Worm (Caenorhabditis elegans) whole organism, L3 larva: Measurements from ENCODE around the gene Y105C5A.12.

Source experiments
- R02D3.7 ChIP-seq: fragments of 150-350 bp; optimal IDR thresholded peaks from 2 replicates; lab custom pipeline; 2014; ENCODE audit warnings: missing biosample characterization, missing genetic modification characterization
- aly-2 ChIP-seq: fragments of 150-350 bp; optimal IDR thresholded peaks from 2 replicates; lab custom pipeline; 2014; ENCODE audit warnings: missing biosample characterization, missing genetic modification characterization
- ama-1 ChIP-seq: fragments of 150-350 bp; optimal IDR thresholded peaks from 2 replicates; lab custom pipeline; 2018
- ceh-28 ChIP-seq: fragments of 150-350 bp; optimal IDR thresholded peaks from 2 replicates; lab custom pipeline; 2014; ENCODE audit warnings: missing biosample characterization, missing genetic modification reagents, missing genetic modification characterization
- ceh-82 ChIP-seq: fragments of 150-350 bp; optimal IDR thresholded peaks from 2 replicates; lab custom pipeline; 2014; ENCODE audit warnings: missing biosample characterization, missing genetic modification characterization
- egl-27 ChIP-seq: sonication (generic microtip); optimal IDR thresholded peaks from 4 replicates; lab custom pipeline; 2017; ENCODE audit warnings: missing biosample characterization, missing genetic modification reagents, missing genetic modification characterization
- egl-5 ChIP-seq: fragments of 150-350 bp; optimal IDR thresholded peaks from 2 replicates; lab custom pipeline; 2017; ENCODE audit warnings: missing biosample characterization, missing genetic modification reagents, missing genetic modification characterization, inconsistent platforms
- elt-1 ChIP-seq: fragments of 150-350 bp; optimal IDR thresholded peaks from 2 replicates; lab custom pipeline; 2014; ENCODE audit warnings: missing biosample characterization, missing genetic modification characterization
- elt-2 ChIP-seq: sonication (generic microtip); optimal IDR thresholded peaks from 2 replicates; lab custom pipeline; 2016; ENCODE audit warnings: missing genetic modification reagents, mild to moderate bottlenecking, missing genetic modification characterization, missing compliant biosample characterization
- elt-3 ChIP-seq, 3 experiments: fragments of 150-350 bp in 1 of 3; sonication (generic microtip) in 2 of 3; optimal IDR thresholded peaks; 2 replicates in 2 of 3; 4 replicates in 1 of 3; lab custom pipeline; 2014 to 2017; ENCODE audit warnings: missing biosample characterization in 3 of 3, missing genetic modification characterization in 3 of 3
- eor-1 ChIP-seq, 2 experiments: fragments of 150-350 bp; optimal IDR thresholded peaks; 2 replicates each; lab custom pipeline; 2014 to 2018; ENCODE audit warnings: missing biosample characterization in 2 of 2, missing genetic modification characterization in 2 of 2
- fkh-10 ChIP-seq: sonication (generic microtip); optimal IDR thresholded peaks from 2 replicates; lab custom pipeline; 2017; ENCODE audit warnings: missing biosample characterization, missing genetic modification reagents, missing genetic modification characterization
- fos-1 ChIP-seq: fragments of 150-350 bp; optimal IDR thresholded peaks from 2 replicates; lab custom pipeline; 2014; ENCODE audit warnings: missing biosample characterization, missing genetic modification characterization
- hmg-11 ChIP-seq: sonication (generic microtip); optimal IDR thresholded peaks from 2 replicates; lab custom pipeline; 2016; ENCODE audit warnings: missing genetic modification characterization, missing compliant biosample characterization
- jun-1 ChIP-seq: fragments of 150-350 bp; optimal IDR thresholded peaks from 2 replicates; lab custom pipeline; 2014; ENCODE audit warnings: missing biosample characterization, missing genetic modification reagents, missing genetic modification characterization
- lin-15B ChIP-seq: fragments of 150-350 bp; optimal IDR thresholded peaks from 2 replicates; lab custom pipeline; 2014; ENCODE audit warnings: missing biosample characterization, missing genetic modification characterization
- lin-39 ChIP-seq: fragments of 150-350 bp; optimal IDR thresholded peaks from 2 replicates; lab custom pipeline; 2018; ENCODE audit warnings: missing biosample characterization, missing genetic modification reagents, missing genetic modification characterization
- lsy-12 ChIP-seq: sonication (generic microtip); optimal IDR thresholded peaks from 2 replicates; lab custom pipeline; 2016; ENCODE audit warnings: mild to moderate bottlenecking, missing genetic modification characterization, missing compliant biosample characterization
- mdl-1 ChIP-seq: fragments of 150-350 bp; optimal IDR thresholded peaks from 2 replicates; lab custom pipeline; 2014; ENCODE audit warnings: missing biosample characterization, missing genetic modification characterization
- mml-1 ChIP-seq: fragments of 150-350 bp; sonication (generic microtip); optimal IDR thresholded peaks from 3 replicates; lab custom pipeline; 2014; ENCODE audit warnings: missing biosample characterization, missing genetic modification characterization
- nfya-1 ChIP-seq: sonication (generic microtip); optimal IDR thresholded peaks from 2 replicates; lab custom pipeline; 2017; ENCODE audit warnings: missing genetic modification characterization, mild to moderate bottlenecking, missing compliant biosample characterization, antibody characterized with exemption, moderate library complexity; ENCODE audit not compliant: insufficient read depth
- nhr-11 ChIP-seq: fragments of 150-350 bp; optimal IDR thresholded peaks from 2 replicates; lab custom pipeline; 2014; ENCODE audit warnings: missing biosample characterization, missing genetic modification characterization
- nhr-23 ChIP-seq: fragments of 150-350 bp; optimal IDR thresholded peaks from 2 replicates; lab custom pipeline; 2014; ENCODE audit warnings: missing biosample characterization, missing genetic modification reagents, missing genetic modification characterization
- nhr-237 ChIP-seq: fragments of 150-350 bp; optimal IDR thresholded peaks from 2 replicates; lab custom pipeline; 2014; ENCODE audit warnings: missing biosample characterization, missing genetic modification characterization
- nhr-25 ChIP-seq: sonication (generic microtip); optimal IDR thresholded peaks from 2 replicates; lab custom pipeline; 2017; ENCODE audit warnings: missing biosample characterization, missing genetic modification characterization
- nhr-28 ChIP-seq: fragments of 150-350 bp; optimal IDR thresholded peaks from 2 replicates; lab custom pipeline; 2014; ENCODE audit warnings: missing biosample characterization, missing genetic modification characterization
- nhr-43 ChIP-seq: sonication (generic microtip); optimal IDR thresholded peaks from 2 replicates; lab custom pipeline; 2016; ENCODE audit warnings: mild to moderate bottlenecking, missing genetic modification characterization, missing compliant biosample characterization; ENCODE audit not compliant: poor library complexity, severe bottlenecking
- nhr-77 ChIP-seq: fragments of 150-350 bp; optimal IDR thresholded peaks from 2 replicates; lab custom pipeline; 2014; ENCODE audit warnings: missing biosample characterization, missing genetic modification characterization
- pha-4 ChIP-seq: fragments of 150-350 bp; optimal IDR thresholded peaks from 2 replicates; lab custom pipeline; 2014; ENCODE audit warnings: missing biosample characterization, missing genetic modification reagents, missing genetic modification characterization
- pqm-1 ChIP-seq: fragments of 150-350 bp; optimal IDR thresholded peaks from 2 replicates; lab custom pipeline; 2017; ENCODE audit warnings: missing biosample characterization, missing genetic modification characterization, inconsistent platforms
- sea-2 ChIP-seq: fragments of 150-350 bp; sonication (generic microtip); optimal IDR thresholded peaks from 4 replicates; lab custom pipeline; 2014; ENCODE audit warnings: missing biosample characterization, missing genetic modification reagents, missing genetic modification characterization
- skn-1 ChIP-seq: fragments of 150-350 bp; optimal IDR thresholded peaks from 2 replicates; lab custom pipeline; 2014; ENCODE audit warnings: missing biosample characterization, missing genetic modification characterization
- snpc-4 ChIP-seq: fragments of 150-350 bp; optimal IDR thresholded peaks from 2 replicates; lab custom pipeline; 2014; ENCODE audit warnings: missing biosample characterization, missing genetic modification characterization
- tbx-2 ChIP-seq: sonication (generic microtip); optimal IDR thresholded peaks from 2 replicates; lab custom pipeline; 2016; ENCODE audit warnings: mild to moderate bottlenecking, missing genetic modification characterization, missing compliant biosample characterization
- zag-1 ChIP-seq: fragments of 150-350 bp; optimal IDR thresholded peaks from 2 replicates; lab custom pipeline; 2014; ENCODE audit warnings: missing biosample characterization, missing genetic modification characterization
- ztf-11 ChIP-seq: fragments of 150-350 bp; optimal IDR thresholded peaks from 2 replicates; lab custom pipeline; 2014; ENCODE audit warnings: missing biosample characterization, missing genetic modification characterization

The Y105C5A.12 gene

DNA sequence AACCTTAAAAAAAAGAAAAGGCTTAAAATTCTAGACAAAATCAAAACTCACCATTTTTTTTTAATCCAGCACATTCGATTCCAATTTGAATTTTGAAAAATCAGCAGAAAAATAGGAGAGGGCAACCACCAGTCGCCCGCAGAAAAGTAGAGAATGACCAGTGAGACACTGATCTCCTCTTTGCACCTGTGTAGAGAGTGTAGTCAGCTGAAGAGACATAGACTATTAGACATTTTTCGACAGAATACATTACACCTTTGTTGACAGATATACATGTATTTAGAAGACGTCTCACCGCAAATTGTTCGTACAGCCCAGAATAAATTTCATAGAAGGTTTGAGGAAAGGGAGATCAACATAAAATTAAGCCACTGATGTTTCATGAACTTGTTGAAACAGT is 6.6 kb upstream of the Y105C5A.12 start:
- TF ChIP-seq ceh-28 (tag; lab: Kevin White, UChicago), result no peak
- no peak for TF ChIP-seq fos-1 (tag; lab: Kevin White, UChicago)
- TF ChIP-seq eor-1 (tag; optimal IDR thresholded peaks at IDR 0.05; lab: Kevin White, UChicago), result no peak
- no peak for TF ChIP-seq skn-1 (tag; lab: Kevin White, UChicago)
- no peak for TF ChIP-seq aly-2 (tag; lab: Kevin White, UChicago)
- no peak for TF ChIP-seq nhr-237
- no peak for TF ChIP-seq sea-2
- no peak for TF ChIP-seq zag-1 (tag; lab: Kevin White, UChicago)
- TF ChIP-seq mml-1 (tag; lab: Kevin White, UChicago), result no peak
- no peak for TF ChIP-seq nhr-28 (tag; lab: Kevin White, UChicago)
- TF ChIP-seq egl-27 (tag; lab: Kevin White, UChicago), result no peak
- no peak for TF ChIP-seq mdl-1 (tag; lab: Kevin White, UChicago)
- TF ChIP-seq ztf-11 (tag; lab: Kevin White, UChicago), result no peak
- no peak for TF ChIP-seq ceh-82

- TF ChIP-seq lin-15B (tag; lab: Kevin White, UChicago) (peak; percentile 56), pha-4 (tag; lab: Kevin White, UChicago) (peak; percentile 85), ceh-28 (tag; lab: Kevin White, UChicago) (peak; percentile 89), aly-2 (tag; lab: Kevin White, UChicago) (peak; percentile 70), ceh-82 (peak; percentile 64), egl-5 (tag; lab: Kevin White, UChicago) (peak; percentile 27), R02D3.7 (tag; lab: Kevin White, UChicago) (peak; percentile 69), snpc-4 (tag; lab: Kevin White, UChicago) (peak; percentile 77), nhr-11 (tag; lab: Kevin White, UChicago) (peak; percentile 64), mdl-1 (tag; lab: Kevin White, UChicago) (peak; percentile 63), nhr-77 (tag; lab: Kevin White, UChicago) (peak; percentile 74), nhr-25 (peak; percentile 80), zag-1 (tag; lab: Kevin White, UChicago) (peak; percentile 61), lsy-12 (tag; lab: Kevin White, UChicago) (peak; percentile 56), nhr-23 (tag; lab: Kevin White, UChicago) (peak; percentile 84), hmg-11 (tag; lab: Kevin White, UChicago) (peak; percentile 92), pqm-1 (tag; lab: Kevin White, UChicago) (peak; percentile 55), tbx-2 (tag; lab: Kevin White, UChicago) (peak; percentile 77), jun-1 (tag; lab: Kevin White, UChicago) (peak; percentile 89), elt-2 (peak; percentile 74), fkh-10 (GFP tag; lab: Kevin White, UChicago) (peak; percentile 73), lin-39 (peak; percentile 69), nfya-1 (tag; lab: Kevin White, UChicago) (peak; percentile 91), elt-1 (tag; lab: Kevin White, UChicago) (peak; percentile 38), elt-3 (tag; optimal IDR thresholded peaks at IDR 0.05; lab: Kevin White, UChicago) (peak in 1 of 3 experiments; percentile 19), skn-1 (tag; lab: Kevin White, UChicago) (peak; percentile 53), nhr-43 (peak; percentile 73)
Measured at ce11 chrIV:15646418-15647220, 5.0 kb upstream of the Y105C5A.12 start, which contains the start of the genes Y105C5A.1268 and Y105C5A.1272. Gene Y105C5A.1268, minus strand, starts transcription at chrIV:15646468. Gene Y105C5A.1272, plus strand, starts transcription at chrIV:15646992.

DNA sequence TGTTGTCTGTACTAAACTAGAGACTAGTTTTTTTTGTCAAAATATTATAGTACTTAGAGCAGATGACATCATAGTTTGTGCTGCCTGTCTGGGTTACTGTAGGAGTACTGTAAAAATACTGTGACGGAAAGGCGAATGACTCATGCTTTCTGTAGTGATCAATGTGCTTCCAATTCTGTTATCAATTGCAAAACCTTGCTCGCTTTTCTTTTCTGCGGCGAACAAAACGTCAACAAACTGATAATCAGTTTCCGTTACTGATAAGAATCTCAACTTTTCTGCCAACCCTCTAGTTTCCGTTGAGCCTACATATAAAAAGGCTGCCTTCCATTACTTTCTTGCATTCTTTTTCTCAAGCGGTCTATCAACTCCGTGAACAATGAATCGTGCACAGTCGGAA is 747 bp downstream of the Y105C5A.12 start, which contains the start of gene Y105C5A.13:
Gene Y105C5A.13, plus strand, starts transcription at position 380 of the 400 bp plus-strand sequence.
- TF ChIP-seq nhr-23 (tag; lab: Kevin White, UChicago) (no peak), elt-2 (peak; percentile 89), jun-1 (tag; lab: Kevin White, UChicago) (peak; percentile 55), pqm-1 (tag; lab: Kevin White, UChicago) (peak; percentile 82), pha-4 (tag; lab: Kevin White, UChicago) (peak; percentile 7), ama-1 (lab: Kevin White, UChicago) (no peak), nhr-77 (tag; lab: Kevin White, UChicago) (no peak), tbx-2 (tag; lab: Kevin White, UChicago) (no peak)
